Fruit fly (Drosophila melanogaster): Measurements from ENCODE around the gene IPIP.

dm6 chr2L:6048542-6048941 is 740 bp downstream of the IPIP start, which contains the start of the genes CG34179 and slmo:
- TF ChIP-seq tai (GFP tag; optimal IDR thresholded peaks at IDR 0.05) (no peak), usp (GFP tag; optimal IDR thresholded peaks at IDR 0.05) (no peak), Abd-B (GFP tag; optimal IDR thresholded peaks at IDR 0.05) (no peak), pan (optimal IDR thresholded peaks at IDR 0.05) (no peak), lola (GFP tag; optimal IDR thresholded peaks at IDR 0.05) (no peak), Jra (GFP tag; optimal IDR thresholded peaks at IDR 0.05) (no peak), psq (GFP tag; optimal IDR thresholded peaks at IDR 0.05) (no peak), CrebA (GFP tag; optimal IDR thresholded peaks at IDR 0.05; ENCODE audit: borderline replicate concordance) (no peak), Vsx2 (GFP tag; optimal IDR thresholded peaks at IDR 0.05; ENCODE audit: partially characterized antibody) (no peak)
